Fruit fly (Drosophila melanogaster): ENCODE data around the gene Mst36Fa.

Gene Mst36Fa

DNA sequence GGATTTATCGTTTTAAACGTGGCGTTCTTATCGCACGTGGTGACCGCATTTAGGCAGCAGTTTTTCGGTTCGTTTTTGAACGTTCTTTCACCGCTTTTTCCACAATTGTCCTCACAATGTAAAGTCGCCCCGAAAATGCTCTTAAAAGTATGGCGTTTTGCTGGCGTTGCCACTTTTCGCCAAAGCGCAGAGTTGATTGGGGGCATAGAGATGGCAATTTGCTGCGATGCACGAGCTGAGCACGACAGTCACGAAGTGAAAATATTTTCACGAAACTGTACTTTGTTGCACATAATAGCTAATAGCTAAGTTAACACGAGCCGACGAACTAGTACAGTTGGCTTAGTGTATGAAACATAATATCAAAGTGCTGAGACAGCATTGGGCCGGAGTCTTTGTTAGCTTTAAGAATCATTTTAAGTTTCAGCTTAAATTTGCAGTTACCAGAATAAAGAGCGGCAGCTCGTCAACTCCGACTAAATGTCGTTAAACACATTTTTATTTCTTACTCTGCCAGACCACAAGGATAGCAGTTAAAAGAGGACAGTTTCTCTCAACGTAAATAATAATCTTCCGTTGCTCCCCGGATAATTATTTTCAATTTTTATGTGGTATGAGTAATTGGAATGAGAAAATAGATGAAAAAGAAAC is 12.0 kb upstream of the Mst36Fa start, which contains the start of gene msl-1 (continued):
- TF ChIP-seq ac (GFP tag; optimal IDR thresholded peaks at IDR 0.05) (no peak), CG31388 (GFP tag; optimal IDR thresholded peaks at IDR 0.05) (no peak), Meics (GFP tag; optimal IDR thresholded peaks at IDR 0.05) (no peak), dmrt99B (tag; optimal IDR thresholded peaks at IDR 0.05) (no peak), BEAF-32 (GFP tag; optimal IDR thresholded peaks at IDR 0.05) (peak; percentile 90), CG18476 (GFP tag; optimal IDR thresholded peaks at IDR 0.05) (no peak), repo (GFP tag; optimal IDR thresholded peaks at IDR 0.05) (no peak), jigr1 (GFP tag; IDR thresholded peaks at IDR 0.05) (no peak), Max (GFP tag; optimal IDR thresholded peaks at IDR 0.05) (no peak), CG14050 (GFP tag; IDR thresholded peaks at IDR 0.05) (no peak), CG11247 (GFP tag; IDR thresholded peaks at IDR 0.05) (peak; percentile 43; the same call in 1 of the 2 replicates), Xrp1 (GFP tag; IDR thresholded peaks at IDR 0.05) (peak; percentile 10; the same call in 1 of the 2 replicates), CG12236 (GFP tag; optimal IDR thresholded peaks at IDR 0.05) (no peak), CG4730 (GFP tag; IDR thresholded peaks at IDR 0.05) (no peak), CG6813 (GFP tag; optimal IDR thresholded peaks at IDR 0.05) (no peak), ATbp (GFP tag; optimal IDR thresholded peaks at IDR 0.05) (no peak), CG34376 (GFP tag; optimal IDR thresholded peaks at IDR 0.05) (no peak), E2f2 (GFP tag; IDR thresholded peaks at IDR 0.05) (peak; percentile 44; the same call in 1 of the 2 replicates), Doc2 (GFP tag; IDR thresholded peaks at IDR 0.05) (no peak), Nf-YB (GFP tag; optimal IDR thresholded peaks at IDR 0.05) (no peak), CG43689 (GFP tag; IDR thresholded peaks at IDR 0.05) (no peak), Sox100B (GFP tag; optimal IDR thresholded peaks at IDR 0.05) (no peak), Poxn (GFP tag; IDR thresholded peaks at IDR 0.05) (peak; percentile 27; the same call in 1 of the 2 replicates), vnd (GFP tag; IDR thresholded peaks at IDR 0.05; ENCODE audit: partially characterized antibody) (peak; percentile 92), ERR (GFP tag; optimal IDR thresholded peaks at IDR 0.05) (no peak), Hsf (GFP tag; optimal IDR thresholded peaks at IDR 0.05) (peak; percentile 41), CG8924 (tag; optimal IDR thresholded peaks at IDR 0.05) (no peak), sob (GFP tag; IDR thresholded peaks at IDR 0.05) (peak; percentile 62; the same call in 1 of the 2 replicates), hkb (optimal IDR thresholded peaks at IDR 0.05) (no peak), hkb (GFP tag; IDR thresholded peaks at IDR 0.05) (no peak), CG7357 (GFP tag; IDR thresholded peaks at IDR 0.05) (no peak), pita (GFP tag; optimal IDR thresholded peaks at IDR 0.05) (no peak), CG13624 (GFP tag; optimal IDR thresholded peaks at IDR 0.05) (peak; percentile 30), CG30431 (GFP tag; optimal IDR thresholded peaks at IDR 0.05) (no peak), Rx (GFP tag; IDR thresholded peaks at IDR 0.05) (no peak), bcd (GFP tag; optimal IDR thresholded peaks at IDR 0.05) (no peak), Hmr (GFP tag; optimal IDR thresholded peaks at IDR 0.05) (no peak), Blimp-1 (GFP tag; optimal IDR thresholded peaks at IDR 0.05) (no peak), wdn (GFP tag; IDR thresholded peaks at IDR 0.05) (peak; percentile 69), hbn (GFP tag; IDR thresholded peaks at IDR 0.05; ENCODE audit: partially characterized antibody) (peak; percentile 94), CG4360 (GFP tag; IDR thresholded peaks at IDR 0.05) (no peak), CG6854 (GFP tag; optimal IDR thresholded peaks at IDR 0.05) (no peak), Bgb (GFP tag; IDR thresholded peaks at IDR 0.05; ENCODE audit: partially characterized antibody) (peak; percentile 98), CG12299 (tag; optimal IDR thresholded peaks at IDR 0.05) (no peak), jumu (GFP tag; optimal IDR thresholded peaks at IDR 0.05) (peak; percentile 68), ci (GFP tag; IDR thresholded peaks at IDR 0.05) (peak; percentile 47; the same call in 1 of the 3 replicates), Mes4 (GFP tag; optimal IDR thresholded peaks at IDR 0.05) (no peak), nom (GFP tag; optimal IDR thresholded peaks at IDR 0.05) (no peak), Antp (GFP tag; optimal IDR thresholded peaks at IDR 0.05) (peak; percentile 47), ftz-f1 (GFP tag; optimal IDR thresholded peaks at IDR 0.05) (no peak), Adf1 (GFP tag; IDR thresholded peaks at IDR 0.05) (no peak)

Data from whole organism, embryonic.